Fruit fly (Drosophila melanogaster): ENCODE results near the gene Sam-S.

DNA sequence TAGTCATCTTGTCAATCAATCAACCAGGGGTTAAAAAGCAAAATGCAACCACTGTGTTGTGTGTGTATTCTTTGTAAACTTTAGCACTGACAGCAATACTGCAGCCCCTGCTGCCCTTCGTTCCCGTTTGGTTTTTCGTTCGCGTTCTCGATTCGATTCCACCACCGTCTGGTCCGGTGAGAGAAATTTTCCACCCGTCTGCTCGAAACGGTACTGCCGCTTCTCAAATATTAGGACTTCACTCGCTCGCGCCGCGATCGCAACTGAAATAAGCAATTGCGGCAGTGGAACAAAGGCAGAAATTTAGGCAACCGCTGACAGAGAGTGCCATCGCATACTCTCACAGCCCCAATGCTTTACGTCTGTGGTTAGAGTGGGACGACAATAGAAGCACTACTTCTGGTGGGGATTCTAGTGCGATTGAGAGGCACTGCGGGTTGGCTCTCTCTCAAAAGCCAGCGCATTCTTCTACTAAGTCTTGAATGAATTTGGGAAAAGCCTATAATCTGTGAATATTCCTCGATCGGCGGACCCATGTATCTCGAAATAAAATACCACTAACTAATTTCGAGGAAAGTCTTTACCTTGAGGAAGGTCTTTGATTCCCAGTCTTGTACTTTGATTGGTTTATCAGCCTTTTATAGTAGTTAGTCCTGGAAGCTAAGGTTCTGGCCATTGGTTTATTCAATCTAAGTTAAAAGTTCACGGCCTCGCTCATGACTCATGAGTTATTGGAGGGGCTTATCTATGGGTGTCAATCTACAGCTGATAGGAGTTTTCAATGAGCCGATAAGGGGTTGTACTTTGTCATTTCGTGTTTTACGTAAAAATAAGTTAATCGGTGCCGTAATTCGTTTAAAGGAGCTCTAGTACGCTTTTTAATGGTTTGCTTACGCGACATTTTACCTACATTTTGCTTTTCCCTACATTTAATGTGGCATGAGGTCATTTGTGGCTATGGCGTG is 22.6 kb downstream of the Sam-S start:
- TF ChIP-seq usp (GFP tag; optimal IDR thresholded peaks at IDR 0.05): no peak
- no peak for TF ChIP-seq psq (optimal IDR thresholded peaks at IDR 0.05)
- no peak for TF ChIP-seq pan (optimal IDR thresholded peaks at IDR 0.05)
- TF ChIP-seq Dll (optimal IDR thresholded peaks at IDR 0.05): no peak
- TF ChIP-seq CG8478 (optimal IDR thresholded peaks at IDR 0.05): peak; percentile 58

Measured in whole organism.